Fruit fly (Drosophila melanogaster) whole organism, wandering third instar larva: ENCODE data around the gene CG15820.

Experiments used
- Abd-B ChIP-seq: fragments of >200 bp; optimal IDR thresholded peaks from 2 replicates; lab custom pipeline; 2017; ENCODE audit warnings: missing biosample characterization, missing genetic modification characterization
- CrebA ChIP-seq: fragments of 200-800 bp; sonication (Bioruptor generic); optimal IDR thresholded peaks from 2 replicates; lab custom pipeline; 2016; ENCODE audit warnings: missing biosample characterization, mild to moderate bottlenecking, missing genetic modification characterization, borderline replicate concordance
- Hr78 ChIP-seq: fragments of >200 bp; optimal IDR thresholded peaks from 2 replicates; lab custom pipeline; 2017; ENCODE audit warnings: missing biosample characterization, missing genetic modification characterization
- br ChIP-seq: fragments of 200-800 bp; sonication (Bioruptor generic); optimal IDR thresholded peaks from 2 replicates; lab custom pipeline; 2016; ENCODE audit warnings: missing biosample characterization, missing genetic modification characterization
- ey ChIP-seq: fragments of 200-800 bp; sonication (Bioruptor generic); optimal IDR thresholded peaks from 2 replicates; lab custom pipeline; 2016; ENCODE audit warnings: missing biosample characterization, missing genetic modification characterization
- foxo ChIP-seq, 2 experiments: fragments of 200-800 bp; sonication (Bioruptor generic); optimal IDR thresholded peaks; 2 replicates in 1 of 2; 3 replicates in 1 of 2; lab custom pipeline; 2016 to 2017; ENCODE audit warnings: missing biosample characterization in 2 of 2, missing genetic modification characterization in 2 of 2

- TF ChIP-seq foxo (GFP tag; optimal IDR thresholded peaks at IDR 0.05; lab: Kevin White, UChicago) (no peak), CrebA (no peak), Abd-B (GFP tag; lab: Kevin White, UChicago) (no peak), br (no peak), ey (no peak), Hr78 (GFP tag; lab: Kevin White, UChicago) (no peak)
Measured at dm6 chr3L:2174232-2174631, at the start of gene CG15820.
